Fruit fly (Drosophila melanogaster): ENCODE results near the gene Ent1.

dm6 chr2L:332235-332634 lies 25.4 kb downstream of the Ent1 start, which contains the start of gene CG31921:
- TF ChIP-seq Snoo (tag; optimal IDR thresholded peaks at IDR 0.05) = no peak
- TF ChIP-seq rn (GFP tag; IDR thresholded peaks at IDR 0.05) = no peak
- TF ChIP-seq CG32121 (GFP tag; IDR thresholded peaks at IDR 0.05) = no peak
- TF ChIP-seq D1 (tag; optimal IDR thresholded peaks at IDR 0.05) = no peak

Data from whole organism, pupa.